Worm (Caenorhabditis elegans) whole organism, mixed stage, embryonic: ENCODE measurements around the gene Y22F5A.11.

Experiments
- M03D4.4 ChIP-seq: sonication (generic microtip); optimal IDR thresholded peaks from 2 replicates; lab custom pipeline; 2017; ENCODE audit warnings: mild to moderate bottlenecking, missing genetic modification characterization, missing compliant biosample characterization
- bed-3 ChIP-seq: fragments of 200-800 bp; sonication (Bioruptor generic); optimal IDR thresholded peaks from 3 replicates; lab custom pipeline; 2018; ENCODE audit warnings: mild to moderate bottlenecking, missing genetic modification characterization, moderate library complexity, missing compliant biosample characterization
- blmp-1 ChIP-seq: fragments of 150-350 bp; optimal IDR thresholded peaks from 2 replicates; lab custom pipeline; 2014; ENCODE audit warnings: missing biosample characterization, missing genetic modification characterization
- ceh-43 ChIP-seq: fragments of 200-800 bp; sonication (Bioruptor generic); optimal IDR thresholded peaks from 2 replicates; lab custom pipeline; 2018; ENCODE audit warnings: mild to moderate bottlenecking, missing genetic modification characterization, moderate library complexity, missing compliant biosample characterization
- ceh-83 ChIP-seq: fragments of 200-800 bp; sonication (Bioruptor generic); optimal IDR thresholded peaks from 2 replicates; lab custom pipeline; 2018; ENCODE audit warnings: mild to moderate bottlenecking, missing genetic modification characterization, missing compliant biosample characterization
- ces-1 ChIP-seq: fragments of 150-350 bp; optimal IDR thresholded peaks from 2 replicates; lab custom pipeline; 2014; ENCODE audit warnings: missing biosample characterization, missing genetic modification reagents, missing genetic modification characterization
- cnd-1 ChIP-seq: fragments of 200-800 bp; sonication (Bioruptor generic); optimal IDR thresholded peaks from 2 replicates; lab custom pipeline; 2018; ENCODE audit warnings: mild to moderate bottlenecking, missing genetic modification characterization, missing compliant biosample characterization
- drap-1 ChIP-seq: fragments of 200-800 bp; sonication (Bioruptor generic); optimal IDR thresholded peaks from 3 replicates; lab custom pipeline; 2018; ENCODE audit warnings: mild to moderate bottlenecking, missing genetic modification characterization, missing compliant biosample characterization
- elt-3 ChIP-seq: fragments of 150-350 bp; optimal IDR thresholded peaks from 2 replicates; lab custom pipeline; 2014; ENCODE audit warnings: missing biosample characterization, missing genetic modification characterization
- flh-1 ChIP-seq: fragments of 200-800 bp; sonication (Bioruptor generic); optimal IDR thresholded peaks from 2 replicates; lab custom pipeline; 2018; ENCODE audit warnings: mild to moderate bottlenecking, missing genetic modification characterization, moderate library complexity, missing compliant biosample characterization
- ham-2 ChIP-seq: fragments of 200-800 bp; sonication (Bioruptor generic); optimal IDR thresholded peaks from 2 replicates; lab custom pipeline; 2018; ENCODE audit warnings: mild to moderate bottlenecking, missing genetic modification characterization, missing compliant biosample characterization
- hlh-1 ChIP-seq: fragments of 150-350 bp; optimal IDR thresholded peaks from 2 replicates; lab custom pipeline; 2014; ENCODE audit warnings: missing biosample characterization, missing genetic modification reagents, missing genetic modification characterization
- lsy-2 ChIP-seq: fragments of 150-350 bp; optimal IDR thresholded peaks from 2 replicates; lab custom pipeline; 2014; ENCODE audit warnings: missing biosample characterization, missing genetic modification characterization
- mab-5 ChIP-seq: fragments of 150-350 bp; optimal IDR thresholded peaks from 2 replicates; lab custom pipeline; 2014; ENCODE audit warnings: missing biosample characterization, missing genetic modification characterization
- mls-2 ChIP-seq: sonication (generic microtip); optimal IDR thresholded peaks from 2 replicates; lab custom pipeline; 2016; ENCODE audit warnings: mild to moderate bottlenecking, missing genetic modification characterization, moderate library complexity, missing compliant biosample characterization
- nhr-12 ChIP-seq: fragments of 150-350 bp; optimal IDR thresholded peaks from 2 replicates; lab custom pipeline; 2014; ENCODE audit warnings: missing biosample characterization, missing genetic modification characterization
- nhr-2 ChIP-seq: fragments of 150-350 bp; optimal IDR thresholded peaks from 2 replicates; lab custom pipeline; 2014; ENCODE audit warnings: missing biosample characterization, missing genetic modification characterization
- nhr-28 ChIP-seq: fragments of 150-350 bp; optimal IDR thresholded peaks from 2 replicates; lab custom pipeline; 2014; ENCODE audit warnings: missing biosample characterization, missing genetic modification characterization
- nhr-76 ChIP-seq: sonication (generic microtip); optimal IDR thresholded peaks from 2 replicates; lab custom pipeline; 2017; ENCODE audit warnings: missing biosample characterization, missing genetic modification characterization
- pha-4 ChIP-seq: fragments of 150-350 bp; optimal IDR thresholded peaks from 2 replicates; lab custom pipeline; 2018; ENCODE audit warnings: missing biosample characterization, missing genetic modification reagents, missing genetic modification characterization
- sem-2 ChIP-seq: fragments of 200-800 bp; sonication (Bioruptor generic); optimal IDR thresholded peaks from 2 replicates; lab custom pipeline; 2018; ENCODE audit warnings: mild to moderate bottlenecking, missing genetic modification characterization, missing compliant biosample characterization
- sptf-1 ChIP-seq: sonication (generic microtip); optimal IDR thresholded peaks from 2 replicates; lab custom pipeline; 2017; ENCODE audit warnings: mild to moderate bottlenecking, missing genetic modification characterization, moderate library complexity, missing compliant biosample characterization
- tbx-8 ChIP-seq: fragments of 200-800 bp; sonication (Bioruptor generic); optimal IDR thresholded peaks from 2 replicates; lab custom pipeline; 2018; ENCODE audit warnings: mild to moderate bottlenecking, missing genetic modification characterization, moderate library complexity, missing compliant biosample characterization
- unc-120 ChIP-seq: sonication (generic microtip); optimal IDR thresholded peaks from 2 replicates; lab custom pipeline; 2017; ENCODE audit warnings: missing genetic modification characterization, missing compliant biosample characterization; ENCODE audit not compliant: poor library complexity, severe bottlenecking
- unc-62 ChIP-seq: fragments of 150-350 bp; optimal IDR thresholded peaks from 2 replicates; lab custom pipeline; 2014; ENCODE audit warnings: missing biosample characterization, missing genetic modification reagents, missing genetic modification characterization
- ztf-11 ChIP-seq: fragments of 150-350 bp; optimal IDR thresholded peaks from 2 replicates; lab custom pipeline; 2014; ENCODE audit warnings: missing biosample characterization, missing genetic modification characterization

The Y22F5A.11 gene

DNA sequence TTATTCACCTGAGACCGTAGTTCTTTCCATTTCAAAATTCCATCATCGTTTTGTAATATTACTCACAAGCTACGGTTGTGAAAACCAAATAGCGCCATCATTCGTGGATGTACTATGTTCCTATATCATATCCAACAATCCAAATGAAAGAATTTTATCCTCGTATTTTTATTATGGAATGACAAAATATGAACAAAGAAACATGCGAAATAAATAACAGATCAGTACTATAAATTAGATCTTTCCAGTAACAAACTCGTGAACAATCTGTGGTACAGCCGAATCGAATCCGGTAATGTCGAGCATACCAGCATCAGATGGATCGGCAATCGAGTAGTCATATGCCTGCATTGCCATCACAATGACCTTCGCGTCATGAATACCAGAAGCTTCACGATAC lies 22.8 kb downstream of the Y22F5A.11 start:
- TF ChIP-seq mls-2 (tag; lab: Kevin White, UChicago) = no peak
- TF ChIP-seq sem-2 (GFP tag; lab: Kevin White, UChicago) = no peak
- TF ChIP-seq nhr-28 (tag; lab: Kevin White, UChicago) = no peak
- no peak for TF ChIP-seq cnd-1 (tag; lab: Kevin White, UChicago)
- TF ChIP-seq tbx-8 (GFP tag; lab: Kevin White, UChicago) = no peak
- TF ChIP-seq lsy-2 (tag; lab: Kevin White, UChicago) = no peak
- TF ChIP-seq ham-2 (GFP tag; lab: Kevin White, UChicago) = no peak
- TF ChIP-seq unc-62 (GFP tag; lab: Kevin White, UChicago) = no peak

DNA sequence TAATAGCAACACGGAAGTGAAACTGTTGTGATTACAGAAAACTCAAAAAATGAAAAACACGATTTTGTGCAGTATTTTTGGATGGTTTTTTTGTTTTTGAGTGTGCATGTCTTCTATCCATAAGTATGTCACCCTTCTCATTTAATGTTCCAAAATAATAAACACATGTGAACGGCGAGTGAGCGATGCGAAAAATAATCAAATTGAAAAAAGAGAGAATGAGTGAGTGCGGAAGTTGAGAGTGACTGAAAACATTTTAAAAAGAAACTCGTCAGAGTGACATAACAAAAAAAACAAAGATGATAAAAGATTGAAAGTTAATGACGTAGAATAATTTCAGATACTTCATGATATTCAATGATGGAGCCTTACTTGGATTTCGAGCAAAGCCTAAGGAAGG lies 25.9 kb downstream of the Y22F5A.11 start:
- TF ChIP-seq ztf-11 (tag; lab: Kevin White, UChicago) (no peak), ceh-83 (GFP tag; lab: Kevin White, UChicago) (no peak), sptf-1 (tag; lab: Kevin White, UChicago) (no peak), tbx-8 (GFP tag; lab: Kevin White, UChicago) (no peak), blmp-1 (tag; lab: Kevin White, UChicago) (no peak), nhr-76 (tag; lab: Kevin White, UChicago) (no peak)
- TF ChIP-seq, all 35 proteins: peak for 0

DNA sequence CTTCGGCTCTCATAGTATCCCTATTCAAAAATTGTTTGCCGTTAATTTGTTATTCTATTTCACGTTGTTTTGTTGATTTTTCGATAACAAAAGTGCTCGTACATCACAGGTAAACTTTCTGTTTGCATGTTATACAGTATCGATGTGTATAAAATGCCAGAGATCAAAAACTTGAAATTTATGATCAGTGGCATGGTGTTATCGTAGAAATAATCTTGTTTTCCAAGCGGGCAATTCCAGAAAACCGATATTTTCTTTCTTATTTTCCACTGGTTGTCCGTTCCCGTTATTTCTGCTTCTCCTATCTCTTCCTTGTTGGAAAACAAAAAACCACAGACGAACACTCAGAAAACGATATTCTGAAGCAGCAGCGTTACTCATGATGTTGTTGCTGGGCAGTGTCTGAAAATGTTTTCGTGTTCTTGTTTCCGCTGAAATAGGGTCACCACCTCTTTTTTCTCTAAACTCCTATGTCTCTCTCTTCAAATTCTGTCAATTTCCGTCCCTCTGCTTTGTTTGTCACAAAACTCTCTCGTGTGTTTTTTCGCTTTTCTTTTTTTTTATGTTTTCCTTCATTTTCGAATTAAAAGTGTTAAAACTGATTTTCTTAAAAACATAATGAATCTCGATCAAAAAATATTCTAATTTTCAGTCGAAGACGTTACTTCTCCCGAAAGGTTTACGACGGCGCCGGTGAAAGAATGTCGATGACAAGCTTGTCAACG lies 27.0 kb downstream of the Y22F5A.11 start, which contains the start of gene akt-1:
Gene akt-1 (plus strand): TSS at position 651 of the 725 bp plus-strand sequence.
- TF ChIP-seq mab-5 (tag; lab: Kevin White, UChicago) (no peak), nhr-2 (tag; lab: Kevin White, UChicago) (no peak), hlh-1 (tag; lab: Kevin White, UChicago) (no peak), M03D4.4 (no peak), tbx-8 (GFP tag; lab: Kevin White, UChicago) (no peak), sem-2 (GFP tag; lab: Kevin White, UChicago) (no peak), ceh-43 (GFP tag; lab: Kevin White, UChicago) (no peak), elt-3 (tag; lab: Kevin White, UChicago) (no peak), bed-3 (no peak), lsy-2 (tag; lab: Kevin White, UChicago) (no peak), cnd-1 (tag; lab: Kevin White, UChicago) (no peak), ztf-11 (tag; lab: Kevin White, UChicago) (no peak), nhr-12 (tag; lab: Kevin White, UChicago) (no peak), drap-1 (no peak), unc-120 (tag; lab: Kevin White, UChicago) (no peak), ces-1 (no peak), unc-62 (GFP tag; lab: Kevin White, UChicago) (no peak), nhr-76 (tag; lab: Kevin White, UChicago) (no peak)

DNA sequence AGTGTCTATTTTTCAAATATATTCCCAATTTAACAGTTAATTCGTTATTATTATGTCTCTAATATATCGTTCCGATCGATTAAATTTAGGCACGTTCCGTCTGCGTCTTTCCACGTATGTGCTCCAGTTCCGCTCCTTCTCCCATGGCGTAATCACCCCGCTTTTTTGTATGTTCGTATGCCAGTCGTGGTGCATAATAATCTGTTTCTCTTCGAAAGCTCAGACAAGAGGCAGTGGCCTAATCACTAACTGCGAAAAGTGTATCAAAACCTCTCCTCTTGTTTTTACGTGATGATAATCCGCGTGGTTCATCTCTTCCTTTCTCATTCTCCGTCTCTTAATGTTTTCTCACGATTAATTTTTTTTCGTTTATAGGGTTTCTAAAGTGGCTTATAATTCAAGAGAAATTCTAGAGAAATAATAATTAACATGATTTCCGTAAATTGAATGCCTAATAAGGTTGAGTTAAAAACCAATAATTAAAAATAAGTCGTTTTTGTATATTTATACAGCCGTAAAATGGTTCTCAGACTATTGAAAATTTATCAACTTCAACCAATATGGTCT lies 27.7 kb downstream of the Y22F5A.11 start:
- TF ChIP-seq flh-1 (no peak), lsy-2 (tag; lab: Kevin White, UChicago) (no peak)

DNA sequence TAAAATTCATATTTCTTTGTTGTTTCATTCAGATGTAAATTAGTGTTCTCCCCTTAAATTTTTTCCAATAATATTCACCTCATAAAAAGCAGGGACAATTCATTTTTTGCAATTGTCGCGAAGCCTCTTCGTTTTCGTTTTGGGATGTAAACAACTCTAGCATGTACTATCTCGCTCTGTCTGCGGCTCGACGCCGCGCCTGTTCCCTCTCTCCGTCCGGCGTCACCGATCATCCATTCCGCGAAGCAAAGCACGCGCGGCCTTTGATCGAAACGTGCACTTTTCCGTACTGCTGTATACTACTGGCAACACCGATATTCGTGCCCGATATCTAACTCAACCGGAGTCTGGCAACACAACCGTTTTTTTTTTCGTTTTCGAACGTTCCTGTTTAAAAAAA lies 28.5 kb downstream of the Y22F5A.11 start:
- TF ChIP-seq nhr-28 (tag; lab: Kevin White, UChicago) = no peak
- no peak for TF ChIP-seq ces-1
- peak; percentile 75 for TF ChIP-seq pha-4 (tag; lab: Kevin White, UChicago)

DNA sequence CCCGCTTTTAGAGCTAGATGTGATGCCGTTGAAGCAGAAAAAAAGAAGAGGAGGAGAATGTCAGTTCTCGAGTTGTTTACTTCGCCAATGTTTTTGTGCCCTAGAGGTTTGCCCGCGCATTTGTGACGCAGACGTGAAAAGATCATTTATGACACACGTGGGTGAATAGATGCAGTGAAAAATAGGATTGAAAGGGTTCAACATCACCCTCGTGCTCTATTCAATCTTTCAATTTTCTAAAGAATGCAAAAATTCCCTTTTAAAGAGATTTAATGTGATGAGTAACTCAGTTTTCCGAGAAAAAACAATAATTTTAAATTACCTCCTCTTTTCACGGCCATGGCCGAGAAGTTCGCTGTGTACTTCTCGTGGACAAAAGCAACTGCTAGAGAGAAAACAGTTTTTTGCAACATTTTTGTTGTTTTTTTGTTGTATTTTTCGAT lies 29.0 kb downstream of the Y22F5A.11 start:
- TF ChIP-seq ces-1 (peak; percentile 2), sem-2 (GFP tag; lab: Kevin White, UChicago) (no peak), ceh-43 (GFP tag; lab: Kevin White, UChicago) (no peak), bed-3 (no peak), mab-5 (tag; lab: Kevin White, UChicago) (no peak), flh-1 (no peak), ztf-11 (tag; lab: Kevin White, UChicago) (no peak), nhr-12 (tag; lab: Kevin White, UChicago) (no peak)
